Fruit fly (Drosophila melanogaster) whole organism, prepupa: Measurements from ENCODE around the gene ProRS-m.

ENCODE experiments used
- CG11902 ChIP-seq: fragments of 200-800 bp; sonication (Bioruptor generic); optimal IDR thresholded peaks from 3 replicates; lab custom pipeline; 2016; ENCODE audit warnings: missing biosample characterization, missing genetic modification characterization
- CG34406 ChIP-seq: fragments of 200-800 bp; sonication (Bioruptor generic); optimal IDR thresholded peaks from 3 replicates; lab custom pipeline; 2016; ENCODE audit warnings: missing biosample characterization, missing genetic modification characterization
- CG3919 ChIP-seq: fragments of 200-800 bp; sonication (Bioruptor generic); optimal IDR thresholded peaks from 3 replicates; lab custom pipeline; 2016; ENCODE audit warnings: missing biosample characterization, missing genetic modification characterization
- CG6276 ChIP-seq: fragments of 200-800 bp; sonication (Bioruptor generic); optimal IDR thresholded peaks from 2 replicates; lab custom pipeline; 2017; ENCODE audit warnings: missing biosample characterization, mild to moderate bottlenecking, missing genetic modification characterization
- CG7368 ChIP-seq: fragments of 200-800 bp; sonication (Bioruptor generic); optimal IDR thresholded peaks from 3 replicates; lab custom pipeline; 2016; ENCODE audit warnings: missing biosample characterization, missing genetic modification characterization
- Sox102F ChIP-seq: fragments of 200-800 bp; sonication (Bioruptor generic); optimal IDR thresholded peaks from 2 replicates; lab custom pipeline; 2016; ENCODE audit warnings: missing biosample characterization, mild to moderate bottlenecking, missing genetic modification characterization
- acj6 ChIP-seq: fragments of 200-800 bp; sonication (Bioruptor generic); optimal IDR thresholded peaks from 3 replicates; lab custom pipeline; 2016; ENCODE audit warnings: missing biosample characterization, missing genetic modification characterization
- fd85E ChIP-seq: fragments of 200-800 bp; sonication (Bioruptor generic); optimal IDR thresholded peaks from 3 replicates; lab custom pipeline; 2016; ENCODE audit warnings: missing biosample characterization, missing genetic modification characterization
- svp ChIP-seq: fragments of 200-800 bp; sonication (Bioruptor generic); peaks from one replicate; lab custom pipeline; 2016; ENCODE audit warnings: missing biosample characterization, missing genetic modification characterization

- TF ChIP-seq CG6276 (GFP tag; lab: Kevin White, UChicago) (no peak), CG7368 (GFP tag; lab: Kevin White, UChicago) (peak; percentile 61), fd85E (GFP tag; lab: Kevin White, UChicago) (peak; percentile 64), Sox102F (GFP tag; lab: Kevin White, UChicago) (peak; percentile 86), svp (GFP tag; lab: Kevin White, UChicago) (peak; percentile 81), CG3919 (GFP tag; lab: Kevin White, UChicago) (peak; percentile 83), acj6 (GFP tag; lab: Kevin White, UChicago) (peak; percentile 81), CG11902 (GFP tag; lab: Kevin White, UChicago) (no peak), CG34406 (GFP tag; lab: Kevin White, UChicago) (peak; percentile 78)
Observed at dm6 chr3L:2634929-2635799, 16.5 kb downstream of the ProRS-m start.
